Worm (Caenorhabditis elegans) whole organism, L2 larva: ENCODE measurements around the gene srbc-7.

Source experiments
- C34F6.9 ChIP-seq: fragments of 150-350 bp; optimal IDR thresholded peaks from 2 replicates; lab custom pipeline; 2014; ENCODE audit warnings: missing biosample characterization, missing genetic modification characterization
- Y55F3AM.14 ChIP-seq: fragments of 200-800 bp; sonication (Bioruptor generic); optimal IDR thresholded peaks from 2 replicates; lab custom pipeline; 2018; ENCODE audit warnings: mild to moderate bottlenecking, missing genetic modification characterization, missing compliant biosample characterization
- ZK546.5 ChIP-seq: sonication (generic microtip); optimal IDR thresholded peaks from 2 replicates; lab custom pipeline; 2017; ENCODE audit warnings: missing biosample characterization, missing genetic modification characterization
- alr-1 ChIP-seq: fragments of 150-350 bp; optimal IDR thresholded peaks from 2 replicates; lab custom pipeline; 2014; ENCODE audit warnings: missing biosample characterization, missing genetic modification characterization
- aly-2 ChIP-seq: fragments of 150-350 bp; optimal IDR thresholded peaks from 2 replicates; lab custom pipeline; 2014; ENCODE audit warnings: missing biosample characterization, missing genetic modification characterization
- ama-1 ChIP-seq: fragments of 150-350 bp; optimal IDR thresholded peaks from 2 replicates; lab custom pipeline; 2018; ENCODE audit warnings: inconsistent platforms
- blmp-1 ChIP-seq: sonication (generic microtip); optimal IDR thresholded peaks from 2 replicates; lab custom pipeline; 2017; ENCODE audit warnings: missing genetic modification characterization, mild to moderate bottlenecking, missing compliant biosample characterization, antibody characterized with exemption, moderate library complexity; ENCODE audit not compliant: insufficient read depth
- ceh-16 ChIP-seq: fragments of 150-350 bp; optimal IDR thresholded peaks from 2 replicates; lab custom pipeline; 2014; ENCODE audit warnings: missing biosample characterization, missing genetic modification characterization
- ceh-82 ChIP-seq: fragments of 150-350 bp; optimal IDR thresholded peaks from 2 replicates; lab custom pipeline; 2014; ENCODE audit warnings: missing biosample characterization, missing genetic modification characterization
- crh-2 ChIP-seq: sonication (generic microtip); optimal IDR thresholded peaks from 2 replicates; lab custom pipeline; 2017; ENCODE audit warnings: missing biosample characterization, missing genetic modification characterization
- dmd-4 ChIP-seq: sonication (generic microtip); optimal IDR thresholded peaks from 2 replicates; lab custom pipeline; 2017; ENCODE audit warnings: missing biosample characterization, missing genetic modification characterization
- elt-1 ChIP-seq: fragments of 150-350 bp; optimal IDR thresholded peaks from 2 replicates; lab custom pipeline; 2014; ENCODE audit warnings: missing biosample characterization, missing genetic modification characterization
- elt-3 ChIP-seq: sonication (generic microtip); optimal IDR thresholded peaks from 2 replicates; lab custom pipeline; 2017; ENCODE audit warnings: missing biosample characterization, missing genetic modification characterization
- fos-1 ChIP-seq: fragments of 150-350 bp; optimal IDR thresholded peaks from 2 replicates; lab custom pipeline; 2014; ENCODE audit warnings: missing biosample characterization, missing genetic modification characterization
- gmeb-1 ChIP-seq: fragments of 150-350 bp; optimal IDR thresholded peaks from 2 replicates; lab custom pipeline; 2014; ENCODE audit warnings: missing biosample characterization, missing genetic modification characterization
- lin-11 ChIP-seq: fragments of 150-350 bp; sonication (generic microtip); optimal IDR thresholded peaks from 2 replicates; lab custom pipeline; 2014; ENCODE audit warnings: missing biosample characterization, missing genetic modification characterization, inconsistent platforms, mixed read lengths
- lsy-2 ChIP-seq, 2 experiments: fragments of 150-350 bp in 1 of 2; sonication (generic microtip) in 1 of 2; optimal IDR thresholded peaks; 2 replicates each; lab custom pipeline; 2014 to 2017; ENCODE audit warnings: missing biosample characterization in 2 of 2, missing genetic modification characterization in 2 of 2
- mbf-1 ChIP-seq: sonication (generic microtip); optimal IDR thresholded peaks from 2 replicates; lab custom pipeline; 2017; ENCODE audit warnings: missing biosample characterization, missing genetic modification characterization
- nhr-10 ChIP-seq: sonication (generic microtip); optimal IDR thresholded peaks from 2 replicates; lab custom pipeline; 2017; ENCODE audit warnings: missing biosample characterization, missing genetic modification characterization
- nhr-12 ChIP-seq: fragments of 150-350 bp; optimal IDR thresholded peaks from 2 replicates; lab custom pipeline; 2014; ENCODE audit warnings: missing biosample characterization, missing genetic modification characterization
- nhr-129 ChIP-seq: fragments of 150-350 bp; optimal IDR thresholded peaks from 2 replicates; lab custom pipeline; 2014; ENCODE audit warnings: missing biosample characterization, missing genetic modification characterization
- nhr-21 ChIP-seq: fragments of 150-350 bp; optimal IDR thresholded peaks from 2 replicates; lab custom pipeline; 2014; ENCODE audit warnings: missing biosample characterization, missing genetic modification characterization
- nhr-23 ChIP-seq: fragments of 150-350 bp; optimal IDR thresholded peaks from 2 replicates; lab custom pipeline; 2014; ENCODE audit warnings: missing biosample characterization, missing genetic modification reagents, missing genetic modification characterization
- nhr-25 ChIP-seq: fragments of 150-350 bp; sonication (generic microtip); optimal IDR thresholded peaks from 3 replicates; lab custom pipeline; 2014; ENCODE audit warnings: missing biosample characterization, missing genetic modification characterization
- nhr-6 ChIP-seq: fragments of 150-350 bp; optimal IDR thresholded peaks from 2 replicates; lab custom pipeline; 2014; ENCODE audit warnings: missing biosample characterization, missing genetic modification characterization
- nhr-77 ChIP-seq: fragments of 150-350 bp; optimal IDR thresholded peaks from 2 replicates; lab custom pipeline; 2014; ENCODE audit warnings: missing biosample characterization, missing genetic modification characterization
- peb-1 ChIP-seq: fragments of 150-350 bp; optimal IDR thresholded peaks from 2 replicates; lab custom pipeline; 2014; ENCODE audit warnings: missing biosample characterization, missing genetic modification characterization
- skn-1 ChIP-seq: sonication (generic microtip); optimal IDR thresholded peaks from 2 replicates; lab custom pipeline; 2017; ENCODE audit warnings: missing biosample characterization, missing genetic modification characterization
- sma-3 ChIP-seq: sonication (generic microtip); optimal IDR thresholded peaks from 2 replicates; lab custom pipeline; 2016; ENCODE audit warnings: missing genetic modification reagents, missing genetic modification characterization, missing compliant biosample characterization
- sma-9 ChIP-seq, 2 experiments: fragments of 150-350 bp in 1 of 2; sonication (generic microtip) in 1 of 2; optimal IDR thresholded peaks; 2 replicates each; lab custom pipeline; 2014 to 2016; ENCODE audit warnings: missing genetic modification characterization in 2 of 2, mild to moderate bottlenecking in 1 of 2, missing biosample characterization in 1 of 2, missing compliant biosample characterization in 1 of 2, missing genetic modification reagents in 1 of 2, moderate library complexity in 1 of 2
- snpc-4 ChIP-seq: fragments of 150-350 bp; optimal IDR thresholded peaks from 2 replicates; lab custom pipeline; 2014; ENCODE audit warnings: missing biosample characterization, missing genetic modification characterization
- unc-39 ChIP-seq: fragments of 150-350 bp; optimal IDR thresholded peaks from 2 replicates; lab custom pipeline; 2014; ENCODE audit warnings: missing biosample characterization, missing genetic modification characterization
- unc-55 ChIP-seq: fragments of 150-350 bp; sonication (generic microtip); optimal IDR thresholded peaks from 3 replicates; lab custom pipeline; 2014; ENCODE audit warnings: missing biosample characterization, missing genetic modification reagents, missing genetic modification characterization
- unc-62 ChIP-seq: fragments of 150-350 bp; optimal IDR thresholded peaks from 2 replicates; lab custom pipeline; 2014; ENCODE audit warnings: missing biosample characterization, missing genetic modification reagents, missing genetic modification characterization
- zag-1 ChIP-seq: fragments of 150-350 bp; optimal IDR thresholded peaks from 2 replicates; lab custom pipeline; 2014; ENCODE audit warnings: missing biosample characterization, missing genetic modification characterization
- ztf-11 ChIP-seq: sonication (generic microtip); optimal IDR thresholded peaks from 2 replicates; lab custom pipeline; 2017; ENCODE audit warnings: missing biosample characterization, missing genetic modification characterization
- ztf-4 ChIP-seq: fragments of 150-350 bp; optimal IDR thresholded peaks from 2 replicates; lab custom pipeline; 2014; ENCODE audit warnings: missing biosample characterization, missing genetic modification characterization

The srbc-7 gene

DNA sequence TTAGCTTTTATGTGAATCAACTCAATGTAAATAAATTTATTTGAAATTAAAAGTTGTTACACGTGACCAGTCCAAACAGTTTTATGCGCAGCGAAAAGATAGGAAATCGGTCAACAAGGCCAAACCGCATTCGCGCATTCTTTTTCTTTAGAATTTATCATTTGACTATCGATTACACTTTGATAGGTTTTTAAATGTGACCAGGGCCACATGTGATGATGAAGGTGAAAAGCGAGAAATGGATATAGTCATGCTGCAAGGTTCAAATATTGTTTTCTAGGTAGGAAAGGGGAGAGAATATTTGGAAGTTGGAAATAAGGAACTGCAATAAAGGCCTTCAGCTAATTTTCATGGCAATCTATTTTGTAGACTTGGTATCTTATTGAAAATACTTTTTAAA lies 50.5 kb downstream of the srbc-7 start:
- TF ChIP-seq C34F6.9 (peak; percentile 45), nhr-21 (tag; lab: Kevin White, UChicago) (peak; percentile 94), ceh-82 (tag; lab: Kevin White, UChicago) (no peak), sma-3 (GFP tag; lab: Kevin White, UChicago) (peak; percentile 72), unc-55 (GFP tag; lab: Kevin White, UChicago) (no peak), ztf-4 (peak; percentile 5), nhr-25 (tag; lab: Kevin White, UChicago) (peak; percentile 81), mbf-1 (tag; lab: Kevin White, UChicago) (no peak), ZK546.5 (tag; lab: Kevin White, UChicago) (no peak), fos-1 (tag; lab: Kevin White, UChicago) (peak; percentile 31), nhr-129 (tag; lab: Kevin White, UChicago) (peak; percentile 59), blmp-1 (tag; lab: Kevin White, UChicago) (peak; percentile 59), unc-39 (tag; lab: Kevin White, UChicago) (no peak), nhr-6 (no peak), lsy-2 (tag; optimal IDR thresholded peaks at IDR 0.05; lab: Kevin White, UChicago) (peak in 1 of 2 experiments; percentile 5), nhr-77 (tag; lab: Kevin White, UChicago) (no peak), sma-9 (GFP tag; optimal IDR thresholded peaks at IDR 0.05; lab: Kevin White, UChicago) (peak; percentile 52), sma-9 (tag; optimal IDR thresholded peaks at IDR 0.05; lab: Kevin White, UChicago) (no peak), dmd-4 (no peak), ama-1 (lab: Kevin White, UChicago) (peak; percentile 98), snpc-4 (tag; lab: Kevin White, UChicago) (no peak), peb-1 (no peak), crh-2 (tag; lab: Kevin White, UChicago) (peak; percentile 30), aly-2 (tag; lab: Kevin White, UChicago) (no peak), nhr-23 (no peak), gmeb-1 (peak; percentile 26), nhr-10 (tag; lab: Kevin White, UChicago) (no peak), lin-11 (tag; lab: Kevin White, UChicago) (no peak)

DNA sequence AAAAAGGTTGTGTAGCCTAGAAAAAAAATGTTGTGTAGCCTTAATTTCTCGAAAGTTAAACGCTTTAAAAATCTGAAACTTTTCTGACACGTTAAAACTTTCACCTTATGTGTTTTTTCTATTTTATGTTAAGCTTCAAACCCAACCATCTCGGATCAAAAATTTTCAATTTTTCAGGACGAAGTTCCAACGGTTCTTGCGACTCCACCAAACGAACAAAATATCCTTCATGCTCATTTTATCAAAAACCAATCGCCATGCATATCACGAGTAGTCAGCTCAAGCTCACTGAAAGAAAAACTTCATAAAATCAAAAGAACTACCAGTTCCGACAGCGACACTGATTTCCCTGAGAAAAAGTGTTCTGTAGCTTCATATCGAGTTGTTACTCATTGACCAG lies 50.9 kb downstream of the srbc-7 start:
- TF ChIP-seq nhr-21 (tag; lab: Kevin White, UChicago) (no peak), C34F6.9 (no peak), sma-9 (GFP tag; optimal IDR thresholded peaks at IDR 0.05; lab: Kevin White, UChicago) (no peak), sma-9 (tag; optimal IDR thresholded peaks at IDR 0.05; lab: Kevin White, UChicago) (no peak), gmeb-1 (no peak), elt-1 (tag; lab: Kevin White, UChicago) (no peak), skn-1 (tag; lab: Kevin White, UChicago) (no peak), ztf-11 (tag; lab: Kevin White, UChicago) (no peak), nhr-25 (tag; lab: Kevin White, UChicago) (no peak), ztf-4 (no peak), zag-1 (tag; lab: Kevin White, UChicago) (no peak), alr-1 (tag; lab: Kevin White, UChicago) (no peak), ceh-16 (tag; lab: Kevin White, UChicago) (no peak), lin-11 (tag; lab: Kevin White, UChicago) (no peak), nhr-12 (no peak), lsy-2 (tag; optimal IDR thresholded peaks at IDR 0.05; lab: Kevin White, UChicago) (no peak), aly-2 (tag; lab: Kevin White, UChicago) (no peak), Y55F3AM.14 (GFP tag; lab: Kevin White, UChicago) (no peak), unc-62 (GFP tag; lab: Kevin White, UChicago) (no peak), elt-3 (tag; lab: Kevin White, UChicago) (no peak)
